Fruit fly (Drosophila melanogaster): ENCODE results near the gene Atg13.

The Atg13 gene

dm6 chr3R:8347835-8348234 is 1.8 kb upstream of the Atg13 start:
- no peak for TF ChIP-seq CG17801 (GFP tag; optimal IDR thresholded peaks at IDR 0.05; ENCODE audit: partially characterized antibody)

dm6 chr3R:8349106-8349448 is 538 bp upstream of the Atg13 start:
- no peak for TF ChIP-seq CG17801 (GFP tag; optimal IDR thresholded peaks at IDR 0.05; ENCODE audit: partially characterized antibody)

dm6 chr3R:8352961-8353728 is 3.5 kb downstream of the Atg13 start:
- TF ChIP-seq CG17801 (GFP tag; optimal IDR thresholded peaks at IDR 0.05; ENCODE audit: partially characterized antibody): no peak

- no peak for TF ChIP-seq CG17801 (GFP tag; optimal IDR thresholded peaks at IDR 0.05; ENCODE audit: partially characterized antibody)
Measured at dm6 chr3R:8353994-8354393, 4.4 kb downstream of the Atg13 start.

- TF ChIP-seq CG17801 (GFP tag; optimal IDR thresholded peaks at IDR 0.05; ENCODE audit: partially characterized antibody): peak; percentile 66
Measured at dm6 chr3R:8354458-8354857, 4.8 kb downstream of the Atg13 start.

dm6 chr3R:8354969-8355368 is 5.4 kb downstream of the Atg13 start:
- TF ChIP-seq CG17801 (GFP tag; optimal IDR thresholded peaks at IDR 0.05; ENCODE audit: partially characterized antibody): peak; percentile 63

dm6 chr3R:8355579-8355978 is 6.0 kb downstream of the Atg13 start:
- no peak for TF ChIP-seq CG17801 (GFP tag; optimal IDR thresholded peaks at IDR 0.05; ENCODE audit: partially characterized antibody)

dm6 chr3R:8356626-8357290 is 7.1 kb downstream of the Atg13 start, which contains the start of gene stck:
Gene stck, plus strand, starts transcription at chr3R:8356978.
- TF ChIP-seq CG17801 (GFP tag; optimal IDR thresholded peaks at IDR 0.05; ENCODE audit: partially characterized antibody): no peak

dm6 chr3R:8357372-8357992 is 7.9 kb downstream of the Atg13 start:
- no peak for TF ChIP-seq CG17801 (GFP tag; optimal IDR thresholded peaks at IDR 0.05; ENCODE audit: partially characterized antibody)

dm6 chr3R:8358004-8358403 is 8.4 kb downstream of the Atg13 start:
- TF ChIP-seq CG17801 (GFP tag; optimal IDR thresholded peaks at IDR 0.05; ENCODE audit: partially characterized antibody): no peak

- no peak for TF ChIP-seq CG17801 (GFP tag; optimal IDR thresholded peaks at IDR 0.05; ENCODE audit: partially characterized antibody)
Measured at dm6 chr3R:8362259-8362876, 12.8 kb downstream of the Atg13 start, which contains the start of the genes Veneno and CG7963. Gene Veneno, minus strand, starts transcription at chr3R:8362554. Gene CG7963, plus strand, starts transcription at chr3R:8362826.

- no peak for TF ChIP-seq CG17801 (GFP tag; optimal IDR thresholded peaks at IDR 0.05; ENCODE audit: partially characterized antibody)
Measured at dm6 chr3R:8368553-8368952, 18.9 kb downstream of the Atg13 start.

dm6 chr3R:8389636-8390035 is 40.0 kb downstream of the Atg13 start:
- TF ChIP-seq CG17801 (GFP tag; optimal IDR thresholded peaks at IDR 0.05; ENCODE audit: partially characterized antibody): no peak
